Fruit fly (Drosophila melanogaster) whole organism, prepupa: ENCODE data around the gene Dad1.

Experiments used
- CG15336 ChIP-seq: fragments of 200-800 bp; sonication (Bioruptor generic); IDR thresholded peaks from 2 replicates; pipeline ENCODE4 v1.3.6; 2022; ENCODE audit warnings: missing biosample characterization, missing genetic modification characterization
- Eip93F ChIP-seq: fragments of 200-800 bp; sonication (Bioruptor generic); optimal IDR thresholded peaks from 2 replicates; lab custom pipeline; 2016; ENCODE audit warnings: missing biosample characterization, mild to moderate bottlenecking, missing genetic modification characterization
- Lpt ChIP-seq: fragments of 200-800 bp; sonication (Bioruptor generic); optimal IDR thresholded peaks from 3 replicates; lab custom pipeline; 2016; ENCODE audit warnings: missing biosample characterization, missing genetic modification characterization
- OdsH ChIP-seq: fragments of 200-800 bp; sonication (Bioruptor generic); optimal IDR thresholded peaks from 3 replicates; lab custom pipeline; 2016; ENCODE audit warnings: missing biosample characterization, missing genetic modification characterization
- eg ChIP-seq: fragments of 200-800 bp; sonication (Bioruptor generic); IDR thresholded peaks from 3 replicates; pipeline ENCODE4 v1.3.6; 2022; ENCODE audit warnings: missing biosample characterization, missing genetic modification characterization
- salr ChIP-seq, 2 experiments: fragments of 200-800 bp; sonication (Bioruptor generic); optimal IDR thresholded peaks; 3 replicates each; lab custom pipeline; 2016 to 2018; ENCODE audit warnings: missing biosample characterization in 2 of 2, missing genetic modification characterization in 2 of 2, mild to moderate bottlenecking in 1 of 2
- spab ChIP-seq: fragments of 200-800 bp; sonication (Bioruptor generic); optimal IDR thresholded peaks from 2 replicates; lab custom pipeline; 2017; ENCODE audit warnings: missing biosample characterization, mild to moderate bottlenecking, missing genetic modification characterization, missing genetic modification reagents
- topi ChIP-seq: fragments of 200-800 bp; sonication (Bioruptor generic); optimal IDR thresholded peaks from 3 replicates; lab custom pipeline; 2016; ENCODE audit warnings: missing biosample characterization, missing genetic modification characterization

dm6 chr2L:8420259-8420930 lies 36.5 kb upstream of the Dad1 start:
- TF ChIP-seq salr (GFP tag; optimal IDR thresholded peaks at IDR 0.05; lab: Kevin White, UChicago) (no peak), topi (GFP tag; lab: Kevin White, UChicago) (no peak), OdsH (GFP tag; lab: Kevin White, UChicago) (peak; percentile 44), CG15336 (GFP tag; lab: Robert Waterston, UW) (peak; percentile 32; the same call in 1 of the 2 replicates), spab (GFP tag; lab: Kevin White, UChicago) (peak; percentile 40), eg (GFP tag; lab: Robert Waterston, UW) (peak; percentile 7; the same call in 1 of the 3 replicates), Eip93F (GFP tag; lab: Kevin White, UChicago) (no peak), Lpt (GFP tag; lab: Kevin White, UChicago) (peak; percentile 6)
